Fruit fly (Drosophila melanogaster) whole organism, embryonic: ENCODE measurements around the gene MRG15.

ENCODE experiments used
- CG10274 ChIP-seq: fragments of 200-800 bp; sonication (Bioruptor generic); optimal IDR thresholded peaks from 3 replicates; lab custom pipeline; 2017; ENCODE audit warnings: missing biosample characterization, mild to moderate bottlenecking, missing genetic modification characterization
- CG12155 ChIP-seq: fragments of 200-800 bp; sonication (Bioruptor generic); optimal IDR thresholded peaks from 3 replicates; lab custom pipeline; 2016; ENCODE audit warnings: missing biosample characterization, missing genetic modification characterization
- CG12769 ChIP-seq: fragments of 200-800 bp; sonication (Bioruptor generic); optimal IDR thresholded peaks from 2 replicates; lab custom pipeline; 2019; ENCODE audit warnings: missing biosample characterization, mild to moderate bottlenecking, missing genetic modification characterization, moderate library complexity
- CG13624 ChIP-seq: fragments of 200-800 bp; sonication (Bioruptor generic); optimal IDR thresholded peaks from 2 replicates; lab custom pipeline; 2016; ENCODE audit warnings: missing biosample characterization, missing genetic modification characterization
- CG17912 ChIP-seq: fragments of 200-800 bp; sonication (Bioruptor generic); optimal IDR thresholded peaks from 2 replicates; lab custom pipeline; 2018; ENCODE audit warnings: missing biosample characterization, mild to moderate bottlenecking, missing genetic modification characterization
- CG18011 ChIP-seq: fragments of 200-800 bp; sonication (Bioruptor generic); optimal IDR thresholded peaks from 2 replicates; lab custom pipeline; 2017; ENCODE audit warnings: missing biosample characterization, missing genetic modification characterization, mild to moderate bottlenecking, moderate library complexity, missing genotype
- CG1832 ChIP-seq: fragments of 200-800 bp; sonication (Bioruptor generic); optimal IDR thresholded peaks from 2 replicates; lab custom pipeline; 2017; ENCODE audit warnings: missing biosample characterization, mild to moderate bottlenecking, missing genetic modification characterization, inconsistent platforms
- CG18619 ChIP-seq: fragments of 200-800 bp; sonication (Bioruptor generic); optimal IDR thresholded peaks from 3 replicates; lab custom pipeline; 2017; ENCODE audit warnings: missing biosample characterization, mild to moderate bottlenecking, missing genetic modification characterization
- CG2199 ChIP-seq: fragments of 200-800 bp; sonication (Bioruptor generic); IDR thresholded peaks from 3 replicates; pipeline ENCODE4 v1.3.6; 2022; ENCODE audit warnings: missing biosample characterization, missing genetic modification characterization
- CG32532 ChIP-seq: fragments of 200-800 bp; sonication (Bioruptor generic); IDR thresholded peaks from 2 replicates; pipeline ENCODE4 v1.3.6; 2022; ENCODE audit warnings: missing biosample characterization, missing genetic modification characterization
- CG34422 ChIP-seq: fragments of 200-800 bp; sonication (Bioruptor generic); IDR thresholded peaks from 3 replicates; pipeline ENCODE4 v1.3.6; 2022; ENCODE audit warnings: missing biosample characterization, missing genetic modification characterization
- CG3995 ChIP-seq: fragments of 200-800 bp; sonication (Bioruptor generic); optimal IDR thresholded peaks from 3 replicates; lab custom pipeline; 2016; ENCODE audit warnings: missing biosample characterization, missing genetic modification characterization
- CG8290 ChIP-seq, 3 experiments: fragments of 200-800 bp; sonication (Bioruptor generic); optimal IDR thresholded peaks; 2 replicates each; lab custom pipeline; 2016 to 2019; ENCODE audit warnings: missing biosample characterization in 3 of 3, missing genetic modification characterization in 3 of 3, mild to moderate bottlenecking in 2 of 3, moderate library complexity in 1 of 3
- CG8944 ChIP-seq: fragments of 200-800 bp; sonication (Bioruptor generic); optimal IDR thresholded peaks from 3 replicates; lab custom pipeline; 2016; ENCODE audit warnings: missing biosample characterization, missing genetic modification characterization
- D19A ChIP-seq: fragments of 200-800 bp; optimal IDR thresholded peaks from 3 replicates; lab custom pipeline; 2019; ENCODE audit warnings: missing biosample characterization, mild to moderate bottlenecking, missing genetic modification characterization, moderate library complexity
- Dll ChIP-seq: fragments of 200-800 bp; sonication (Bioruptor generic); IDR thresholded peaks from 4 replicates; pipeline ENCODE4 v1.3.6; 2022; ENCODE audit warnings: missing biosample characterization, missing genetic modification characterization; ENCODE audit not compliant: partially characterized antibody
- Dp ChIP-seq: fragments of 200-800 bp; sonication (Bioruptor generic); optimal IDR thresholded peaks from 2 replicates; lab custom pipeline; 2018; ENCODE audit warnings: missing biosample characterization, mild to moderate bottlenecking, missing genetic modification characterization, moderate library complexity
- Elba2 ChIP-seq: fragments of 200-800 bp; sonication (Bioruptor generic); optimal IDR thresholded peaks from 3 replicates; lab custom pipeline; 2016; ENCODE audit warnings: missing biosample characterization, missing genetic modification characterization
- Hr78 ChIP-seq, 2 experiments: fragments of 200-800 bp in 1 of 2; fragments of >200 bp in 1 of 2; sonication (Bioruptor generic) in 1 of 2; optimal IDR thresholded peaks; 2 replicates each; lab custom pipeline; 2017 to 2019; ENCODE audit warnings: missing biosample characterization in 2 of 2, missing genetic modification characterization in 2 of 2, mild to moderate bottlenecking in 1 of 2, moderate library complexity in 1 of 2
- Max ChIP-seq: fragments of 200-800 bp; sonication (Bioruptor generic); optimal IDR thresholded peaks from 2 replicates; lab custom pipeline; 2016; ENCODE audit warnings: missing biosample characterization, mild to moderate bottlenecking, missing genetic modification characterization
- Med ChIP-seq: fragments of 200-800 bp; sonication (Bioruptor generic); peaks from one replicate; lab custom pipeline; 2016; ENCODE audit warnings: missing biosample characterization, missing genetic modification characterization, mild to moderate bottlenecking, inconsistent platforms, moderate library complexity
- Pdp1 ChIP-seq, 2 experiments: fragments of 200-800 bp; sonication (Bioruptor generic); optimal IDR thresholded peaks; 3 replicates each; lab custom pipeline; 2016; ENCODE audit warnings: missing biosample characterization in 2 of 2, missing genetic modification characterization in 2 of 2, mild to moderate bottlenecking in 1 of 2, moderate library complexity in 1 of 2
- Sox100B ChIP-seq: fragments of 200-800 bp; sonication (Bioruptor generic); optimal IDR thresholded peaks from 3 replicates; lab custom pipeline; 2018; ENCODE audit warnings: missing biosample characterization, mild to moderate bottlenecking, missing genetic modification characterization
- bbx ChIP-seq: fragments of 200-800 bp; sonication (Bioruptor generic); IDR thresholded peaks from 2 replicates; pipeline ENCODE4 v1.3.6; 2022; ENCODE audit warnings: missing biosample characterization, missing genetic modification characterization; ENCODE audit not compliant: partially characterized antibody
- cg ChIP-seq: fragments of 200-800 bp; sonication (Bioruptor generic); optimal IDR thresholded peaks from 3 replicates; lab custom pipeline; 2019; ENCODE audit warnings: missing biosample characterization, mild to moderate bottlenecking, missing genetic modification characterization, moderate library complexity
- chinmo ChIP-seq: fragments of 200-800 bp; sonication (Bioruptor generic); IDR thresholded peaks from 4 replicates; pipeline ENCODE4 v1.3.6; 2022; ENCODE audit warnings: missing biosample characterization, missing genetic modification characterization; ENCODE audit not compliant: partially characterized antibody
- crp ChIP-seq, 2 experiments: fragments of 200-800 bp; sonication (Bioruptor generic); optimal IDR thresholded peaks; 2 replicates in 1 of 2; 3 replicates in 1 of 2; lab custom pipeline; 2017; ENCODE audit warnings: missing biosample characterization in 2 of 2, missing genetic modification characterization in 2 of 2, mild to moderate bottlenecking in 1 of 2, moderate library complexity in 1 of 2
- cwo ChIP-seq: fragments of 200-800 bp; sonication (Bioruptor generic); optimal IDR thresholded peaks from 3 replicates; lab custom pipeline; 2017; ENCODE audit warnings: missing biosample characterization, missing genetic modification characterization, mild to moderate bottlenecking, moderate library complexity, missing genetic modification reagents
- exex ChIP-seq: fragments of 200-800 bp; sonication (Bioruptor generic); optimal IDR thresholded peaks from 4 replicates; lab custom pipeline; 2018; ENCODE audit warnings: missing biosample characterization, mild to moderate bottlenecking, missing genetic modification characterization, moderate library complexity
- ftz-f1 ChIP-seq: fragments of 200-800 bp; sonication (Bioruptor generic); optimal IDR thresholded peaks from 2 replicates; lab custom pipeline; 2016; ENCODE audit warnings: missing biosample characterization, missing genetic modification characterization
- gfzf ChIP-seq: fragments of 200-800 bp; sonication (Bioruptor generic); optimal IDR thresholded peaks from 2 replicates; lab custom pipeline; 2016; ENCODE audit warnings: missing biosample characterization, mild to moderate bottlenecking, missing genetic modification characterization, moderate library complexity
- lbe ChIP-seq: fragments of 200-800 bp; sonication (Bioruptor generic); optimal IDR thresholded peaks from 2 replicates; lab custom pipeline; 2016; ENCODE audit warnings: missing biosample characterization, mild to moderate bottlenecking, missing genetic modification characterization
- nau ChIP-seq: fragments of 200-800 bp; sonication (Bioruptor generic); optimal IDR thresholded peaks from 3 replicates; lab custom pipeline; 2017; ENCODE audit warnings: missing biosample characterization, mild to moderate bottlenecking, missing genetic modification characterization, missing genetic modification reagents
- nmo ChIP-seq: fragments of 200-800 bp; sonication (Bioruptor generic); optimal IDR thresholded peaks from 2 replicates; lab custom pipeline; 2018; ENCODE audit warnings: missing biosample characterization, mild to moderate bottlenecking, missing genetic modification characterization, moderate library complexity
- oc ChIP-seq: fragments of 200-800 bp; sonication (Bioruptor generic); optimal IDR thresholded peaks from 2 replicates; lab custom pipeline; 2018; ENCODE audit warnings: missing biosample characterization, mild to moderate bottlenecking, missing genetic modification characterization, moderate library complexity
- p53 ChIP-seq: fragments of 200-800 bp; sonication (Bioruptor generic); optimal IDR thresholded peaks from 2 replicates; lab custom pipeline; 2016; ENCODE audit warnings: missing biosample characterization, missing genetic modification characterization
- phol ChIP-seq: fragments of 200-800 bp; sonication (Bioruptor generic); optimal IDR thresholded peaks from 3 replicates; lab custom pipeline; 2018; ENCODE audit warnings: missing biosample characterization, mild to moderate bottlenecking, missing genetic modification characterization, moderate library complexity
- salm ChIP-seq: fragments of 200-800 bp; sonication (Bioruptor generic); optimal IDR thresholded peaks from 2 replicates; lab custom pipeline; 2018; ENCODE audit warnings: missing biosample characterization, mild to moderate bottlenecking, missing genetic modification characterization
- sr ChIP-seq: fragments of 200-800 bp; sonication (Bioruptor generic); IDR thresholded peaks from 3 replicates; pipeline ENCODE4 v1.3.6; 2022; ENCODE audit warnings: missing biosample characterization, missing genetic modification characterization
- twi ChIP-seq: fragments of 200-800 bp; optimal IDR thresholded peaks from 2 replicates; lab custom pipeline; 2019; ENCODE audit warnings: missing biosample characterization, mild to moderate bottlenecking, missing genetic modification characterization, moderate library complexity
- z ChIP-seq: fragments of 200-800 bp; sonication (Bioruptor generic); IDR thresholded peaks from 3 replicates; pipeline ENCODE4 v1.3.6; 2022; ENCODE audit warnings: missing biosample characterization, missing genetic modification characterization

Gene MRG15

DNA sequence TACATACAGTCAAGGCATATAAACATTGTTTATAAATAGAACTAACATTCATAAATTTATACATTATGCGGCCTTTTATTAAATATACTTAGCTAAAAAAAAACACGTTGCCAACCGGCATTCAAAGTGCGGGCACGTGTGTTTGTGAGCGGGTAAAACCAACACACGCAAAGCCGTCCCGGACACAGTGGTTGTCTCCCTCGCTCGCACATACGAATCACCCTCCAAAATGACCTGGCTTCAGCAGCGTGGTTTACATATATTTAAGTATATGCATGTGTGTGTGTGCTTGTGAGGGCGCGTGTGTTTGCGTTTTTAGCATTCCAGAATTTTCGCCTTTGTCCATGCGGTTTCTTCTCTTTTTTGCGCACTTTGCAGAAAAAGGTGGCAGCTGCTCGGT, 34.5 kb downstream of the MRG15 start (continued):
- peak; percentile 30 for TF ChIP-seq lbe
- TF ChIP-seq Sox100B, result no peak
- TF ChIP-seq twi (tag; lab: Kevin White, UChicago), result peak; percentile 40
- TF ChIP-seq oc (tag; lab: Kevin White, UChicago), result peak; percentile 25
- peak; percentile 53 for TF ChIP-seq Med (GFP tag; lab: Kevin White, UChicago)
- no peak for TF ChIP-seq CG18011 (GFP tag; lab: Kevin White, UChicago)
- no peak for TF ChIP-seq CG8290 (GFP tag; optimal IDR thresholded peaks at IDR 0.05; lab: Kevin White, UChicago)
- TF ChIP-seq CG8290 (tag; optimal IDR thresholded peaks at IDR 0.05; lab: Kevin White, UChicago), result peak in 1 of 2 experiments; percentile 29
- no peak for TF ChIP-seq crp (GFP tag; optimal IDR thresholded peaks at IDR 0.05; lab: Kevin White, UChicago)
- TF ChIP-seq Max (GFP tag; lab: Kevin White, UChicago), result peak; percentile 83
- TF ChIP-seq Elba2 (GFP tag; lab: Kevin White, UChicago), result no peak
- TF ChIP-seq gfzf (GFP tag; lab: Kevin White, UChicago), result no peak
- no peak for TF ChIP-seq phol (tag; lab: Kevin White, UChicago)
- TF ChIP-seq Dp, result peak; percentile 6
- TF ChIP-seq CG2199, result 0 out of 3 replicates have a peak, but pooled peaks have one; percentile 37
- peak; percentile 15 for TF ChIP-seq nmo (GFP tag; lab: Kevin White, UChicago)
- TF ChIP-seq CG12155 (GFP tag; lab: Kevin White, UChicago), result no peak
- TF ChIP-seq CG1832 (GFP tag; lab: Kevin White, UChicago), result peak; percentile 75
- no peak for TF ChIP-seq CG10274
- peak; percentile 93 for TF ChIP-seq CG34422 (GFP tag; lab: Robert Waterston, UW)
- TF ChIP-seq CG18619 (GFP tag; lab: Kevin White, UChicago), result no peak
- peak; percentile 41 for TF ChIP-seq CG12769 (tag; lab: Kevin White, UChicago)
- no peak for TF ChIP-seq CG8944 (GFP tag; lab: Kevin White, UChicago)
- TF ChIP-seq D19A, result no peak
- no peak for TF ChIP-seq salm
- peak; percentile 84; the same call in 3 of the 4 replicates for TF ChIP-seq chinmo (GFP tag; lab: Robert Waterston, UW)
- TF ChIP-seq cwo, result peak; percentile 81
- TF ChIP-seq CG17912, result peak; percentile 68
- TF ChIP-seq bbx (GFP tag; lab: Robert Waterston, UW), result peak; percentile 17; the same call in 1 of the 2 replicates
- peak; percentile 53 for TF ChIP-seq ftz-f1
- peak; percentile 28; the same call in 1 of the 4 replicates for TF ChIP-seq Dll (GFP tag; lab: Robert Waterston, UW)

DNA sequence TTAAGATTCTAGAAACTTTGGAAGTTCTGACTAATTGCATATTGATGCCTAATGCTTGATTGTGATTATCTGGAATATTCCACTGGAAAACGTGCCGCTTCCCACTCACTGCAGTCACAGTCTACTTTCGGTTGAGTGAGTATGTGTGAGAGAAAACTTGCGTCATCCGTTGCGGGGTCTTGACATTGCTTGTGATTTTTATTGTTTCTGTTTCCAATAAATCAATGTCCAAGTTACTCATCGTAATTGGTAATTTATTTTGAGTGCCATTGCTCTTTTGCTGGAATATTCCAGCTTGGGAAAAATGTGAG, 34.9 kb downstream of the MRG15 start:
- peak; percentile 7 for TF ChIP-seq exex (tag; lab: Kevin White, UChicago)
- 0 out of 2 replicates have a peak, but pooled peaks have one; percentile 40 for TF ChIP-seq CG32532 (GFP tag; lab: Robert Waterston, UW)
- TF ChIP-seq p53, result no peak
- TF ChIP-seq CG10274, result no peak
- no peak for TF ChIP-seq CG13624 (GFP tag; lab: Kevin White, UChicago)
- TF ChIP-seq nau, result no peak
- peak; percentile 59; the same call in 1 of the 3 replicates for TF ChIP-seq z
- peak in 1 of 2 experiments; percentile 45 for TF ChIP-seq Hr78 (GFP tag; optimal IDR thresholded peaks at IDR 0.05; lab: Kevin White, UChicago)
- TF ChIP-seq Pdp1 (GFP tag; optimal IDR thresholded peaks at IDR 0.05; lab: Kevin White, UChicago), result peak in 1 of 2 experiments; percentile 95
- peak; percentile 70 for TF ChIP-seq sr (GFP tag; lab: Robert Waterston, UW)
- no peak for TF ChIP-seq cg (GFP tag; lab: Kevin White, UChicago)
- TF ChIP-seq CG17912, result peak; percentile 64
- peak; percentile 46 for TF ChIP-seq CG3995
